Fruit fly (Drosophila melanogaster): ENCODE results near the gene CG31221.

Gene CG31221

dm6 chr3R:19498672-19499373, 86.3 kb downstream of the CG31221 start (continued):
- TF ChIP-seq CG15601 (tag; optimal IDR thresholded peaks at IDR 0.05) (peak; percentile 84), slbo (GFP tag; IDR thresholded peaks at IDR 0.05) (peak; percentile 98), kni (GFP tag; optimal IDR thresholded peaks at IDR 0.05) (peak; percentile 53), CG6854 (GFP tag; optimal IDR thresholded peaks at IDR 0.05) (peak; percentile 96), Bteb2 (GFP tag; optimal IDR thresholded peaks at IDR 0.05) (peak; percentile 79), Sin3A (optimal IDR thresholded peaks at IDR 0.05) (no peak), ara (GFP tag; IDR thresholded peaks at IDR 0.05) (peak; percentile 85), ap (GFP tag; IDR thresholded peaks at IDR 0.05) (peak; percentile 88), gfzf (GFP tag; optimal IDR thresholded peaks at IDR 0.05) (no peak), CG8290 (GFP tag; optimal IDR thresholded peaks at IDR 0.05) (peak; percentile 63), CG8290 (tag; optimal IDR thresholded peaks at IDR 0.05) (peak in 1 of 2 experiments; percentile 97), Ets97D (GFP tag; optimal IDR thresholded peaks at IDR 0.05) (peak; percentile 57), Hr39 (optimal IDR thresholded peaks at IDR 0.05) (no peak), YL-1 (GFP tag; optimal IDR thresholded peaks at IDR 0.05) (peak; percentile 61), CG7928 (GFP tag; optimal IDR thresholded peaks at IDR 0.05) (peak; percentile 61), sd (tag; optimal IDR thresholded peaks at IDR 0.05) (peak; percentile 76), CG7987 (GFP tag; optimal IDR thresholded peaks at IDR 0.05) (peak; percentile 52), Dip3 (GFP tag; optimal IDR thresholded peaks at IDR 0.05) (peak; percentile 82), Med (GFP tag) (peak; percentile 99), az2 (GFP tag; optimal IDR thresholded peaks at IDR 0.05) (peak; percentile 90), CG18262 (tag; optimal IDR thresholded peaks at IDR 0.05) (peak; percentile 80), slp2 (GFP tag; optimal IDR thresholded peaks at IDR 0.05) (peak; percentile 83), pros (GFP tag; optimal IDR thresholded peaks at IDR 0.05) (no peak), B-H2 (GFP tag; optimal IDR thresholded peaks at IDR 0.05) (peak; percentile 84), CG8924 (tag; optimal IDR thresholded peaks at IDR 0.05) (peak; percentile 93), so (GFP tag; IDR thresholded peaks at IDR 0.05) (peak; percentile 94), HLH4C (GFP tag; IDR thresholded peaks at IDR 0.05; ENCODE audit: partially characterized antibody) (no peak), mam (GFP tag; optimal IDR thresholded peaks at IDR 0.05) (peak; percentile 96), CG16815 (GFP tag; optimal IDR thresholded peaks at IDR 0.05) (peak; percentile 80), CG17361 (GFP tag; IDR thresholded peaks at IDR 0.05) (peak; percentile 86), Pdp1 (GFP tag; optimal IDR thresholded peaks at IDR 0.05) (peak; percentile 65 to 91), Asciz (GFP tag; optimal IDR thresholded peaks at IDR 0.05) (peak; percentile 93), CG33557 (GFP tag; optimal IDR thresholded peaks at IDR 0.05) (peak; percentile 23), hkb (optimal IDR thresholded peaks at IDR 0.05) (no peak), hkb (GFP tag; IDR thresholded peaks at IDR 0.05) (peak; percentile 97), CG12299 (tag; optimal IDR thresholded peaks at IDR 0.05) (peak; percentile 92), tgo (GFP tag; IDR thresholded peaks at IDR 0.05) (peak; percentile 95), CG14050 (GFP tag; IDR thresholded peaks at IDR 0.05) (peak; percentile 92), CG4424 (GFP tag; optimal IDR thresholded peaks at IDR 0.05) (peak; percentile 90), CG7786 (GFP tag; optimal IDR thresholded peaks at IDR 0.05) (peak; percentile 94), fru (optimal IDR thresholded peaks at IDR 0.05) (no peak), Six4 (GFP tag; optimal IDR thresholded peaks at IDR 0.05) (peak; percentile 85), trem (tag; optimal IDR thresholded peaks at IDR 0.05) (peak; percentile 56), Hsf (GFP tag; optimal IDR thresholded peaks at IDR 0.05) (peak; percentile 88), luna (GFP tag; optimal IDR thresholded peaks at IDR 0.05) (peak; percentile 61), CG13894 (tag; optimal IDR thresholded peaks at IDR 0.05) (peak; percentile 97), CG17612 (GFP tag; IDR thresholded peaks at IDR 0.05) (peak; percentile 90), inv (GFP tag; IDR thresholded peaks at IDR 0.05; ENCODE audit: partially characterized antibody) (no peak), Lpt (GFP tag; optimal IDR thresholded peaks at IDR 0.05) (no peak), Dad (GFP tag; optimal IDR thresholded peaks at IDR 0.05) (peak; percentile 71), Doc2 (GFP tag; IDR thresholded peaks at IDR 0.05) (peak; percentile 83), Fer2 (tag; optimal IDR thresholded peaks at IDR 0.05) (peak; percentile 93)

Measured in whole organism, embryonic.